Worm (Caenorhabditis elegans): ENCODE measurements around the gene his-6.

DNA sequence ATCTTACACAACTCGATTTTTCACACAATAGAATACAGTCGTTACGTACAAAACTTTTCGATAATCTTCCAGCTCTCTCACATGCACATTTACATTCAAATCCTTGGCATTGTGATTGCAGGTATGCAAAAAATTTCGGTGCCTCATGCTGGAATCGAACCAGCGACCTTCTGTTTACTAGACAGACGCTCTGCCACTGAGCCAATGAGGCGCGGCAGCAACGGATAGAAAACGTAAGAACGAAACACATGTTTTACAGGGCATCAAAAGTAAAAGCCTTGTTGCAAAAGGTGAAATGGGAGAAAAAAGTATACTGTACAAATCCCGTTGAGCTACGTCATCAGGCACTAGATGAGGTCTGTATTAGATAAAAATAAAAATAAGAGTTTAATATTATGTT, 38.8 kb downstream of the his-6 start:
- TF ChIP-seq unc-39 (tag; optimal IDR thresholded peaks at IDR 0.05) = no peak
- TF ChIP-seq ztf-4 (tag; optimal IDR thresholded peaks at IDR 0.05) = no peak
- TF ChIP-seq blmp-1 (tag; optimal IDR thresholded peaks at IDR 0.05; ENCODE audit: insufficient read depth) = no peak
- no peak for TF ChIP-seq ama-1 (optimal IDR thresholded peaks at IDR 0.05)
- no peak for TF ChIP-seq snpc-4 (tag; optimal IDR thresholded peaks at IDR 0.05)
- no peak for TF ChIP-seq nhr-12 (tag; optimal IDR thresholded peaks at IDR 0.05)
- TF ChIP-seq sma-3 (GFP tag; optimal IDR thresholded peaks at IDR 0.05) = no peak
- no peak for TF ChIP-seq lin-13 (GFP tag; optimal IDR thresholded peaks at IDR 0.05)
- no peak for TF ChIP-seq ztf-11 (tag; optimal IDR thresholded peaks at IDR 0.05)
- TF ChIP-seq nhr-237 (tag; optimal IDR thresholded peaks at IDR 0.05) = no peak
